Worm (Caenorhabditis elegans): ENCODE measurements around the gene srr-10.

DNA sequence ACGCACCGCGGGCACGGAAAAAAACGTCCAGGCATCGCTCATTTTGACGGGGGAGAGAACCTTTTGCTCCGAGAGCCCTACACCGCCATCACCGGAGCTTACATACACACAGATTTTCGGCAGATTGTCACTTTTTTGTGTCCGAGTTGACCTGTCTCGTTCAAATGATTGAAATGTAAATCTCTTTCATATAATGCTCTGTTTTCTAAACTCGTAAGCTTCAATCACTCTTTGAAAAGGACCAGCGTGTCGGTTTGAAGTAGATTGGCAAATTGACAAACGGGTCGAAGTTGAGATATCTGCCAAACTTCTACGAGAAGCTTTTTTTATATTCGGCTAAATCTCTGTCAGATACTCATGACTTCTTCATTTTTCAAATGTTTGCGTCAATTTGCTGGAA is 11.7 kb downstream of the srr-10 start:
- TF ChIP-seq lin-13 (tag; optimal IDR thresholded peaks at IDR 0.05) (no peak), elt-3 (tag; optimal IDR thresholded peaks at IDR 0.05) (no peak), ztf-11 (tag; optimal IDR thresholded peaks at IDR 0.05) (no peak), nhr-76 (tag; optimal IDR thresholded peaks at IDR 0.05) (no peak), mab-5 (tag; optimal IDR thresholded peaks at IDR 0.05) (no peak), nhr-28 (tag; optimal IDR thresholded peaks at IDR 0.05) (no peak)

Data from whole organism, mixed stage, embryonic.